Worm (Caenorhabditis elegans): Measurements from ENCODE around the gene srab-24.

srab-24 gene

DNA sequence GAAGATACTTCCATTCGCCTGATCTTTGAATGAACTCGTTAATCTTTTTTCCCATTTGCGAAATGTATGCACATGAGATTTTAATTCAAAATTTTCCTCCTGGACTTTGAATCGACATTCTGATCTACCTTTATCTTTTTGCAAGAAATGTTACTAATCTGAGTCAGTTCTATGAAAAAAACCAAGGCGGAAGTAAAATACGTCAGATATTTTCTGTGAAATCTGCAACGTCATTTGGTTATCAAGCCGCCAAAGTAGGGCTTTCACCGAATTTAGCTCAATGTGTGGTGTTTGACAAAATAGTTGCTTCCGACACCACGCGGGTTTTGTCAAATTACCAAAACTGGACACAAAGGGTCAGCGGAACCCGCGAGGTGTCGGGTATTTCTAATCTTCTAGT is 24.8 kb upstream of the srab-24 start:
- no peak for TF ChIP-seq flt-1 (GFP tag; IDR thresholded peaks at IDR 0.05)
- no peak for TF ChIP-seq ceh-13 (GFP tag; optimal IDR thresholded peaks at IDR 0.05)
- TF ChIP-seq hnd-1 (tag; optimal IDR thresholded peaks at IDR 0.05), result no peak
- TF ChIP-seq aly-1 (tag; optimal IDR thresholded peaks at IDR 0.05), result no peak
- TF ChIP-seq F13C5.2 (tag; optimal IDR thresholded peaks at IDR 0.05), result no peak
- no peak for TF ChIP-seq tra-4 (tag; optimal IDR thresholded peaks at IDR 0.05)
- TF ChIP-seq ama-1 (optimal IDR thresholded peaks at IDR 0.05), result no peak
- TF ChIP-seq scrt-1 (GFP tag; IDR thresholded peaks at IDR 0.05), result no peak

DNA sequence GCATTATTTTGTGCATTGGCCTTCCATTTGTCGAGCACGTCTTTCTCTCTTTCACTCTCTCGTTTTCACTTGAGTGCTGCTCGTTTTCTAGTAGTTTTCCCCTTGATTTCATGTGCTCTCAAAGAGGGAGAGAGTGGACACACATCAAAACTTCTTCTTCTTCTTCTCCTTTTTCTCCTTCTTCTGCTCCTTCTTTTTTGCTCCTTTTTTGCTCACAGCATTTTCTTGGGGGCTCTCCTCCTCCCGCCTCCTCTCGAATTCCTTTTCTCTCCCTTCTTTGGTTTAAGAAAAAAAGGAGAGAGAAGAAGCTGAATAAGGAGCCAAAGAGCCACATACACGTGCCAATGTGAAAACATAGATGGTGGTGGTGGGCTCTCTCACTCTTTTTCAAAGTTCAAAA is 22.5 kb upstream of the srab-24 start:
- no peak for TF ChIP-seq flt-1 (GFP tag; IDR thresholded peaks at IDR 0.05)

DNA sequence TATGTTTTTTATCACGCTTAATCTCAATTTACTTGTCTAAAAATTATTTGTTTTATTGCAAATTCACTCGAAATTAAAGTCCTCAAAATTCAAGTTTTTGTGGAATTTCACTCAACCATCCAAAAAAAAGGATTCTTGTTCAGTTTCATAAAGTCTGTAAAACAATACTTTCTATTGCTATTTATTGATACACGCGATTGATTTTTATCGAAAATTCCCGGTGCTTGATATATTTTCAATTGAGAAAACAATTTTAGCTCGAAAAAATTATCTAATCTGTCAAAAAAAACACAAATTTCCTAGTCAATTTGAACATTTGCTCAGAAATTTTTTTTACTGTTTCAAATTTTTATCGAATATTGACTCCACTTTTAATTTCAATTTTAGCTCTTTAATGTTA is 19.9 kb upstream of the srab-24 start:
- no peak for TF ChIP-seq tbx-37 (GFP tag; conservative IDR thresholded peaks at IDR 0.05)

DNA sequence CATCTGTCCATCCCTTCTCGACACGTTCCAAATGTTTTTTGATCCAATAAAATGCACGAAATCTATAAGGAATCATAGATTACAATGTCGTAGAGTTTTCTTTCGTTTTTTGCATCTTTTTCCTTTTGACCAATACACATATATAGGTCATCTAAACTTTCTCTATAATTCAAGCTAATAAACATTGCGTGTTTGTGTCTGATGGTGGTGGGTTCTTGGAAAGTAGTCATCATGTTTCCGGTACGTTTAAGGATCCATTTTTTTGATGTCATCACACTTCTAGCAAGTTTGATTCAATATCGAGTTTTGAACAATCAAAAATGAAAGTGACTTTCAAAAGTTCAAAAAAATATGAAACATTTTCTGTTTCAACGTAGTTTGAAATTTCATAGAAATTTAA is 18.9 kb upstream of the srab-24 start:
- TF ChIP-seq aly-1 (tag; optimal IDR thresholded peaks at IDR 0.05), result no peak
- no peak for TF ChIP-seq ets-7 (tag; optimal IDR thresholded peaks at IDR 0.05)
- TF ChIP-seq scrt-1 (GFP tag; IDR thresholded peaks at IDR 0.05), result no peak

- TF ChIP-seq hmg-4 (GFP tag; optimal IDR thresholded peaks at IDR 0.05), result no peak
- TF ChIP-seq B0310.2 (tag; optimal IDR thresholded peaks at IDR 0.05), result no peak
- no peak for TF ChIP-seq tbx-11 (GFP tag; IDR thresholded peaks at IDR 0.05)
- TF ChIP-seq flt-1 (GFP tag; IDR thresholded peaks at IDR 0.05), result no peak
- no peak for TF ChIP-seq ceh-13 (GFP tag; optimal IDR thresholded peaks at IDR 0.05)
- no peak for TF ChIP-seq scrt-1 (GFP tag; IDR thresholded peaks at IDR 0.05)
- TF ChIP-seq pes-1 (GFP tag; IDR thresholded peaks at IDR 0.05), result no peak
- TF ChIP-seq hmbx-1 (tag; optimal IDR thresholded peaks at IDR 0.05), result no peak
- no peak for TF ChIP-seq ceh-36 (tag; optimal IDR thresholded peaks at IDR 0.05)
- TF ChIP-seq tbx-37 (GFP tag; conservative IDR thresholded peaks at IDR 0.05), result no peak
- TF ChIP-seq F13C5.2 (tag; optimal IDR thresholded peaks at IDR 0.05), result no peak
- no peak for TF ChIP-seq aly-1 (tag; optimal IDR thresholded peaks at IDR 0.05)
- no peak for TF ChIP-seq ets-7 (tag; optimal IDR thresholded peaks at IDR 0.05)
- TF ChIP-seq hnd-1 (tag; optimal IDR thresholded peaks at IDR 0.05), result no peak
- no peak for TF ChIP-seq tra-4 (tag; optimal IDR thresholded peaks at IDR 0.05)
- TF ChIP-seq ama-1 (optimal IDR thresholded peaks at IDR 0.05), result no peak
These were observed 10.7 kb upstream of the srab-24 start for ce11 chrIV:14260761-14261160.

- TF ChIP-seq sea-1 (GFP tag; conservative IDR thresholded peaks at IDR 0.05) (no peak), aly-1 (tag; optimal IDR thresholded peaks at IDR 0.05) (no peak), B0310.2 (tag; optimal IDR thresholded peaks at IDR 0.05) (no peak), scrt-1 (GFP tag; IDR thresholded peaks at IDR 0.05) (no peak), hmbx-1 (tag; optimal IDR thresholded peaks at IDR 0.05) (no peak), ceh-36 (tag; optimal IDR thresholded peaks at IDR 0.05) (no peak), ama-1 (optimal IDR thresholded peaks at IDR 0.05) (no peak), tbx-11 (GFP tag; IDR thresholded peaks at IDR 0.05) (no peak), ets-7 (tag; optimal IDR thresholded peaks at IDR 0.05) (no peak), F13C5.2 (tag; optimal IDR thresholded peaks at IDR 0.05) (no peak), flt-1 (GFP tag; IDR thresholded peaks at IDR 0.05) (no peak), tra-4 (tag; optimal IDR thresholded peaks at IDR 0.05) (no peak), pes-1 (GFP tag; IDR thresholded peaks at IDR 0.05) (no peak)
These were observed 9.2 kb upstream of the srab-24 start for ce11 chrIV:14259197-14259596.

ce11 chrIV:14257528-14257927 is 7.5 kb upstream of the srab-24 start:
- TF ChIP-seq tbx-11 (GFP tag; IDR thresholded peaks at IDR 0.05) (no peak), hmbx-1 (tag; optimal IDR thresholded peaks at IDR 0.05) (no peak), ets-7 (tag; optimal IDR thresholded peaks at IDR 0.05) (no peak)

ce11 chrIV:14255605-14256004 is 5.6 kb upstream of the srab-24 start:
- TF ChIP-seq aly-1 (tag; optimal IDR thresholded peaks at IDR 0.05) (no peak), ceh-13 (GFP tag; optimal IDR thresholded peaks at IDR 0.05) (no peak), scrt-1 (GFP tag; IDR thresholded peaks at IDR 0.05) (no peak), tbx-37 (GFP tag; conservative IDR thresholded peaks at IDR 0.05) (no peak), pes-1 (GFP tag; IDR thresholded peaks at IDR 0.05) (no peak), ets-7 (tag; optimal IDR thresholded peaks at IDR 0.05) (no peak), sea-1 (GFP tag; conservative IDR thresholded peaks at IDR 0.05) (no peak), flt-1 (GFP tag; IDR thresholded peaks at IDR 0.05) (no peak), hmg-4 (GFP tag; optimal IDR thresholded peaks at IDR 0.05) (no peak), ceh-36 (tag; optimal IDR thresholded peaks at IDR 0.05) (no peak), F13C5.2 (tag; optimal IDR thresholded peaks at IDR 0.05) (no peak), ama-1 (optimal IDR thresholded peaks at IDR 0.05) (no peak), hnd-1 (tag; optimal IDR thresholded peaks at IDR 0.05) (no peak), hmbx-1 (tag; optimal IDR thresholded peaks at IDR 0.05) (no peak), B0310.2 (tag; optimal IDR thresholded peaks at IDR 0.05) (no peak), tbx-11 (GFP tag; IDR thresholded peaks at IDR 0.05) (no peak)

DNA sequence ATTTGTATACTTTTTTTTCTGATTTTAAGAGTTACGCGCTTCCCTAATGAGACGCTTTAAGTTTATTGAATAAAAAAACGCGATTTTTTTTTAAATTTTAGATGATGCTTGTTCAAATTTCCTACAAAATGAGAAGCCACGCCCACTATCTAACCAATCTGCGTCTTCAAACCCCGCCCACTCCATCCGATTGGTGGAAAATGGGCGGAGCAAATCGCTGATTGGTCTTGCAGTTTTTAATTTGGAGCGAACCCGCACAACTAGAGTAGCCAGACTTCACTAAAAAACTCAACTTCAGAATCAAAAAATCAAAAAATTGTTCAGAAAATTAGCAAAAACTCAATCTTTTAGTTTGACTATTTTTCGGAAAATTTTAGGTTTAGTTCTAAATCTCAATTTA is 566 bp downstream of the srab-24 start:
- TF ChIP-seq flt-1 (GFP tag; IDR thresholded peaks at IDR 0.05), result no peak
- no peak for TF ChIP-seq pes-1 (GFP tag; IDR thresholded peaks at IDR 0.05)
- TF ChIP-seq tra-4 (tag; optimal IDR thresholded peaks at IDR 0.05), result no peak
- no peak for TF ChIP-seq ceh-36 (tag; optimal IDR thresholded peaks at IDR 0.05)
- no peak for TF ChIP-seq tbx-37 (GFP tag; conservative IDR thresholded peaks at IDR 0.05)
- TF ChIP-seq B0310.2 (tag; optimal IDR thresholded peaks at IDR 0.05), result no peak
- no peak for TF ChIP-seq ets-7 (tag; optimal IDR thresholded peaks at IDR 0.05)
- no peak for TF ChIP-seq tbx-11 (GFP tag; IDR thresholded peaks at IDR 0.05)
- TF ChIP-seq ama-1 (optimal IDR thresholded peaks at IDR 0.05), result no peak
